Worm (Caenorhabditis elegans) whole organism, late embryonic: ENCODE results near the gene srsx-39.
"Not testable (repeated sequence)": the region's sequence is repeated elsewhere in the genome, so short reads cannot be mapped to it uniquely, and the experiment has no call there.

Experiments used
- C08G9.2 ChIP-seq: sonication (generic microtip); optimal IDR thresholded peaks from 2 replicates; lab custom pipeline; 2016; ENCODE audit warnings: mild to moderate bottlenecking, missing genetic modification characterization, moderate library complexity, missing compliant biosample characterization
- C38D4.7 ChIP-seq: fragments of 200-800 bp; sonication (Bioruptor generic); optimal IDR thresholded peaks from 2 replicates; lab custom pipeline; 2018; ENCODE audit warnings: mild to moderate bottlenecking, missing genetic modification characterization, moderate library complexity, missing compliant biosample characterization
- K02D7.2 ChIP-seq: sonication (generic microtip); optimal IDR thresholded peaks from 2 replicates; lab custom pipeline; 2017; ENCODE audit warnings: mild to moderate bottlenecking, missing genetic modification characterization, missing compliant biosample characterization
- T23F11.4 ChIP-seq: fragments of 200-800 bp; sonication (Bioruptor generic); optimal IDR thresholded peaks from 2 replicates; lab custom pipeline; 2018; ENCODE audit warnings: mild to moderate bottlenecking, missing genetic modification characterization, missing compliant biosample characterization
- Y22D7AL.16 ChIP-seq: sonication (generic microtip); optimal IDR thresholded peaks from 2 replicates; lab custom pipeline; 2016; ENCODE audit warnings: missing genetic modification characterization, missing compliant biosample characterization
- ama-1 ChIP-seq: fragments of 150-350 bp; optimal IDR thresholded peaks from 2 replicates; lab custom pipeline; 2014
- ceh-2 ChIP-seq: sonication (generic microtip); optimal IDR thresholded peaks from 2 replicates; lab custom pipeline; 2016; ENCODE audit warnings: missing genotype, missing genetic modification characterization, missing compliant biosample characterization
- ceh-24 ChIP-seq: sonication (generic microtip); optimal IDR thresholded peaks from 2 replicates; lab custom pipeline; 2016; ENCODE audit warnings: mild to moderate bottlenecking, missing genetic modification characterization, missing compliant biosample characterization
- ceh-30 ChIP-seq: fragments of 150-350 bp; optimal IDR thresholded peaks from 2 replicates; lab custom pipeline; 2014; ENCODE audit warnings: missing biosample characterization, missing genetic modification characterization
- ceh-9 ChIP-seq: sonication (generic microtip); optimal IDR thresholded peaks from 2 replicates; lab custom pipeline; 2016; ENCODE audit warnings: mild to moderate bottlenecking, missing genetic modification characterization, inconsistent platforms, missing compliant biosample characterization
- dmd-4 ChIP-seq: sonication (generic microtip); optimal IDR thresholded peaks from 2 replicates; lab custom pipeline; 2016; ENCODE audit warnings: borderline replicate concordance, missing genetic modification characterization, missing compliant biosample characterization
- elt-4 ChIP-seq: sonication (generic microtip); optimal IDR thresholded peaks from 2 replicates; lab custom pipeline; 2016; ENCODE audit warnings: missing genetic modification characterization, missing compliant biosample characterization
- ets-4 ChIP-seq: sonication (generic microtip); optimal IDR thresholded peaks from 2 replicates; lab custom pipeline; 2016; ENCODE audit warnings: missing genetic modification characterization, missing compliant biosample characterization
- eyg-1 ChIP-seq: sonication (generic microtip); optimal IDR thresholded peaks from 2 replicates; lab custom pipeline; 2016; ENCODE audit warnings: missing genotype, missing genetic modification characterization, missing compliant biosample characterization
- fax-1 ChIP-seq: sonication (generic microtip); optimal IDR thresholded peaks from 2 replicates; lab custom pipeline; 2016; ENCODE audit warnings: missing genotype, missing genetic modification characterization, missing compliant biosample characterization
- fkh-10 ChIP-seq: fragments of 150-350 bp; optimal IDR thresholded peaks from 2 replicates; lab custom pipeline; 2014; ENCODE audit warnings: missing biosample characterization, missing genetic modification reagents, missing genetic modification characterization
- fkh-6 ChIP-seq: sonication (generic microtip); optimal IDR thresholded peaks from 2 replicates; lab custom pipeline; 2016; ENCODE audit warnings: missing genetic modification characterization, missing compliant biosample characterization
- gmeb-2 ChIP-seq: sonication (generic microtip); optimal IDR thresholded peaks from 2 replicates; lab custom pipeline; 2016; ENCODE audit warnings: missing genetic modification characterization, inconsistent platforms, missing compliant biosample characterization
- hlh-6 ChIP-seq: sonication (generic microtip); optimal IDR thresholded peaks from 2 replicates; lab custom pipeline; 2016; ENCODE audit warnings: missing genotype, missing genetic modification characterization, missing compliant biosample characterization
- hlh-8 ChIP-seq: sonication (generic microtip); optimal IDR thresholded peaks from 2 replicates; lab custom pipeline; 2016; ENCODE audit warnings: missing genotype, missing genetic modification characterization, missing compliant biosample characterization
- lin-11 ChIP-seq: fragments of 200-800 bp; sonication (Bioruptor generic); optimal IDR thresholded peaks from 2 replicates; lab custom pipeline; 2018; ENCODE audit warnings: mild to moderate bottlenecking, missing genetic modification characterization, missing compliant biosample characterization
- madf-2 ChIP-seq: sonication (generic microtip); optimal IDR thresholded peaks from 2 replicates; lab custom pipeline; 2017; ENCODE audit warnings: missing genetic modification characterization, missing compliant biosample characterization
- nhr-11 ChIP-seq: fragments of 150-350 bp; optimal IDR thresholded peaks from 2 replicates; lab custom pipeline; 2014; ENCODE audit warnings: missing biosample characterization, missing genetic modification characterization
- nhr-232 ChIP-seq: sonication (generic microtip); optimal IDR thresholded peaks from 2 replicates; lab custom pipeline; 2016; ENCODE audit warnings: missing genetic modification characterization, missing compliant biosample characterization
- npax-4 ChIP-seq: sonication (generic microtip); optimal IDR thresholded peaks from 2 replicates; lab custom pipeline; 2016; ENCODE audit warnings: missing genetic modification characterization, missing compliant biosample characterization
- odd-2 ChIP-seq: sonication (generic microtip); optimal IDR thresholded peaks from 2 replicates; lab custom pipeline; 2017; ENCODE audit warnings: antibody characterized with exemption, mild to moderate bottlenecking, missing genetic modification characterization, missing compliant biosample characterization
- pag-3 ChIP-seq: sonication (generic microtip); optimal IDR thresholded peaks from 2 replicates; lab custom pipeline; 2016; ENCODE audit warnings: missing compliant biosample characterization, missing genetic modification characterization, borderline replicate concordance
- pha-2 ChIP-seq: sonication (generic microtip); optimal IDR thresholded peaks from 2 replicates; lab custom pipeline; 2017; ENCODE audit warnings: mild to moderate bottlenecking, missing genetic modification characterization, missing compliant biosample characterization
- pha-4 ChIP-seq: fragments of 150-350 bp; optimal IDR thresholded peaks from 2 replicates; lab custom pipeline; 2018; ENCODE audit warnings: missing biosample characterization, missing genetic modification reagents, missing genetic modification characterization
- pros-1 ChIP-seq: fragments of 150-350 bp; optimal IDR thresholded peaks from 2 replicates; lab custom pipeline; 2014; ENCODE audit warnings: missing biosample characterization, missing genetic modification reagents, missing genetic modification characterization
- sdc-2 ChIP-seq: sonication (generic microtip); optimal IDR thresholded peaks from 2 replicates; lab custom pipeline; 2016; ENCODE audit warnings: missing genotype, missing genetic modification characterization, missing compliant biosample characterization
- sox-4 ChIP-seq: sonication (generic microtip); optimal IDR thresholded peaks from 2 replicates; lab custom pipeline; 2017; ENCODE audit warnings: mild to moderate bottlenecking, missing genetic modification characterization, inconsistent platforms, missing compliant biosample characterization
- syd-9 ChIP-seq: sonication (generic microtip); optimal IDR thresholded peaks from 2 replicates; lab custom pipeline; 2016; ENCODE audit warnings: mild to moderate bottlenecking, missing genetic modification characterization, moderate library complexity, missing compliant biosample characterization
- tbx-2 ChIP-seq: sonication (generic microtip); optimal IDR thresholded peaks from 2 replicates; lab custom pipeline; 2016; ENCODE audit warnings: missing genetic modification characterization, missing compliant biosample characterization
- tbx-7 ChIP-seq: sonication (generic microtip); optimal IDR thresholded peaks from 2 replicates; lab custom pipeline; 2016; ENCODE audit warnings: missing genotype, missing genetic modification characterization, missing compliant biosample characterization
- unc-3 ChIP-seq, 2 experiments: fragments of 200-800 bp in 1 of 2; sonication (Bioruptor generic) in 1 of 2; sonication (generic microtip) in 1 of 2; conservative IDR thresholded peaks in 1 of 2; optimal IDR thresholded peaks in 1 of 2; 2 replicates each; pipeline versions ENCODE4 v1.3.6 to Lab custom; 2016 to 2022; ENCODE audit warnings: missing compliant biosample characterization in 2 of 2, missing genetic modification characterization in 2 of 2, missing genetic modification reagents in 1 of 2
- unc-86 ChIP-seq: sonication (generic microtip); optimal IDR thresholded peaks from 2 replicates; lab custom pipeline; 2016; ENCODE audit warnings: missing genetic modification characterization, missing compliant biosample characterization

srsx-39 gene

DNA sequence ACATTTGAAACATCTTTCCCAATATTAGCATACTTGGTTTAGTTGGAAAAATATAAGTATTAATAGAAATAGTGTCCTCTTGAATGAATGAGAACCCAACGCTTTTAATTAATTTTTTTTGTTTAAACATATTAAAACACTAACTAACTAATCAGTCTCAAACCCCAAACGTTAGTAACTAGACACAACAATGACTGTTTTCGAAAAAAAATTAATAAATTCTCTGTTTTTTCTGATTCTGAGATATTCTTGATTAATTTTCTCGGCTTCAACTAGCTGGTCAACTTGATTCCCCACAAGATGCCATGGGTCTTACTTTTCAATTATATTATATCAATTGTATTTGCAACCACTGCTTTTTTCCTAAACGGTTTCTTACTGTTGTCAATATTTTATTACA lies 4.5 kb downstream of the srsx-39 start, which contains the start of gene srbc-76:
srbc-76 (plus strand) TSS at position 301 of the 400 bp plus-strand sequence.
- TF ChIP-seq Y22D7AL.16 (tag; lab: Kevin White, UChicago) (no peak), nhr-232 (tag; lab: Kevin White, UChicago) (no peak), unc-3 (GFP tag; conservative IDR thresholded peaks at IDR 0.05; lab: Robert Waterston, UW) (no peak), unc-3 (tag; optimal IDR thresholded peaks at IDR 0.05; lab: Kevin White, UChicago) (no peak), pha-2 (tag; lab: Kevin White, UChicago) (no peak), ceh-9 (tag; lab: Kevin White, UChicago) (no peak), ceh-2 (tag; lab: Kevin White, UChicago) (no peak), odd-2 (tag; lab: Kevin White, UChicago) (no peak), gmeb-2 (tag; lab: Kevin White, UChicago) (no peak)

DNA sequence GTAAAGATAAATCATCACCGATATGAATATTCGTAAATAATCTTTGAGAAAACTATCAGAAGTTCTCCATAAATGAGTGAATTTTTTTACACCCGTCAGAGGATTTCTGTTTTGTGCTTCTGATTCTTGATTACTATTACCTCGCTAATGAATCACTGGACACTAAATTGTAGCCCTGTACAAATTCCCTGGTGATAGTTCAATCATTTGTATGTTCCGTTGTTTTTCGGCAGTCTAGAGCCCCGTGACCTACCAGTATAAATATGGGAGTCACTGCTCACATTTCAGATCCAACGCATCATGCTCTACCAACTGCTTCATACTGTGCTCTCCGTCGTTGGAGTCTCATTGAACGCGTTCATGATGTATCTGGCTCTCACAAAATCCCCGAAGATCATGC lies 6.3 kb downstream of the srsx-39 start, which contains the start of gene srd-28:
srd-28 (plus strand) TSS at position 301 of the 400 bp plus-strand sequence.
- not testable (repeated sequence) for TF ChIP-seq sdc-2, nhr-232, hlh-8 (tag; lab: Kevin White, UChicago)

DNA sequence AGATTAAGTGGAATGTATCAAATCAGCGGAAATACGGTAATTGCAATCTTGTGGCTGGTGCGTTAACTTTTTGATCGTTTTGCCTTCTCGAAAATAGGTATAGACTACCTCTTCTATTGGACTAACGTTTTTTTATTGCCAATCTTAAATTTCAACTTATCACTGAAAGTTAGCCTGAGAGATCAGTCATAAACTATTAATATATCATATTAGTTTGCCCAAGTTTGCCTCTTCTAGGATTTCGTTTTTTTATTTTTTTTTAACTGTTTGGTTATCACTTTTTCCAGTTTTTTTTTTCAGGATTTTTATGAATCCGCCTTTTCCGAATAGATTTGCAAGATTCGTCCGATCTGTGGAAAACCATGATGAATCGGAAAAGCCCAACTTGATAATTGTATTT lies 12.1 kb downstream of the srsx-39 start, which contains the start of gene kin-30:
kin-30 (plus strand) TSS at position 301 of the 400 bp plus-strand sequence.
- TF ChIP-seq unc-86 (tag; lab: Kevin White, UChicago) (no peak), syd-9 (tag; lab: Kevin White, UChicago) (no peak), elt-4 (tag; lab: Kevin White, UChicago) (no peak), C08G9.2 (tag; lab: Kevin White, UChicago) (no peak), eyg-1 (tag; lab: Kevin White, UChicago) (no peak), ets-4 (no peak), pag-3 (tag; lab: Kevin White, UChicago) (no peak), npax-4 (no peak), madf-2 (no peak), sox-4 (no peak), lin-11 (no peak)

DNA sequence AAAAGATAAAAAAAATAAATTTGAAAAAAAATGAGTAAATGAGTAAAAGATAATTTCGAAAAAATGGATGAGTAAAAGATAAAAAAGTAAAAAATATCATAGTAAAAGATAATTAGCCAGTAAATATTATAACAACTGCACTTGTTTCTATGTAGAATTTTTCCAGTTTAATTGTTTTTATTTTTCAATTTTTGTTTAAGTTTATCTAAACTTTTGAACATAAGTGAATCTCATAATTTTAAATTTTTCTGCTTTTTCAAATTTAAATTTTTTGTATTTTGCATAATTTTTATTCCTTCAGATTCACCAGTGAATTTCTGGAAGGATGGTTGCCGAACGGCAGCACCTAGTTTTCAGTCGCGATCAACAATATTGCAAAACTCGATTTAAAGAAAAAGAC lies 15.3 kb downstream of the srsx-39 start, which contains the start of gene chil-12:
chil-12 (plus strand) TSS at position 301 of the 400 bp plus-strand sequence.
- no peak for TF ChIP-seq fax-1 (tag; lab: Kevin White, UChicago)

DNA sequence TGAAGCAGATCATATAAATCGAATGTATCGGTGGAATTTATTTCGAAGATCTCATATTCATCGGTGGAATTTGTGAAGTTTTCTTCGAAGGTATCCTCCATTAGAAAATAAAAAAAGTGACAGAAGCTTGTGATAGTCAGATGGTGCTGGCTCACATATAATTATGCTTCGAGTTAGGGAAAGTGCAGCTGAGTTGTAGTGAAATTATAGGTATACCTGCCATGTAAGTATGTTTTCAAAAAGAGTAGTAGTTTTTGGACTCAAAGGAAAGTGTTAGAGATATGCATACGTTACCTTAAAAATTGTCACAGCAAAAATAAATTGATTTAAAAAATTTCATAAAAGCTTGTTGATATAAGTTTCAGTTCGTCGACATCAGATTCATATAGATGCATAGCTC lies 16.4 kb downstream of the srsx-39 start, which contains the start of gene srw-11:
srw-11 (minus strand) TSS at position 101 of the 400 bp plus-strand sequence.
- TF ChIP-seq ets-4 (no peak), ama-1 (no peak), ceh-30 (tag; lab: Kevin White, UChicago) (no peak)

DNA sequence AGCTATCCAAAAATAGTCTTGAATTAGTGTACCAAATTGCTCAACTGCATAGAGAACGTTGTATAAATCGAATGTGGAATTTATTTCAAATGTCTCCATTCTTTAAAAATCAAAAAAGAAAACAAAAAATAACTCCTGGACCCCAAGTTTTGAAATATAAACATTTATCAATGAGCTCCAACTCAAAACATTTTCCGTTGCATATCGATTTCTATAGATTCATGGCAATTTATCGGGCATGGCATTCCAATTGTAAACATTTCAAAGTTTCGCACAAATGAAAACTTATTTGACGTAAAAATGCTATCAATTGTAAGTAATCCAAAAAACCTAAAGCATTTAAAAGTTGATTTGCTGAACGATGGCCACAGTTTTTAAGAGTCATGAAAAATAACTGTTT lies 18.0 kb downstream of the srsx-39 start, which contains the start of gene srw-12:
srw-12 (minus strand) TSS at position 101 of the 400 bp plus-strand sequence.
- no peak for TF ChIP-seq dmd-4
- no peak for TF ChIP-seq syd-9 (tag; lab: Kevin White, UChicago)
- TF ChIP-seq C38D4.7 (GFP tag; lab: Kevin White, UChicago): no peak
- no peak for TF ChIP-seq T23F11.4
- no peak for TF ChIP-seq fkh-10 (GFP tag; lab: Kevin White, UChicago)
- TF ChIP-seq K02D7.2 (tag; lab: Kevin White, UChicago): no peak
- TF ChIP-seq fkh-6: no peak
- TF ChIP-seq tbx-2 (tag; lab: Kevin White, UChicago): no peak
- no peak for TF ChIP-seq hlh-8 (tag; lab: Kevin White, UChicago)
- no peak for TF ChIP-seq nhr-11
- no peak for TF ChIP-seq ceh-2 (tag; lab: Kevin White, UChicago)
- TF ChIP-seq tbx-7: no peak
- TF ChIP-seq pha-4 (tag; lab: Kevin White, UChicago): no peak
- TF ChIP-seq pros-1 (tag; lab: Kevin White, UChicago): no peak
- TF ChIP-seq ceh-24 (tag; lab: Kevin White, UChicago): no peak
- no peak for TF ChIP-seq hlh-6
- TF ChIP-seq ceh-9 (tag; lab: Kevin White, UChicago): no peak
- TF ChIP-seq gmeb-2 (tag; lab: Kevin White, UChicago): no peak
